Worm (Caenorhabditis elegans) whole organism, L3 larva: ENCODE results near the gene clec-215.

Source experiments
- ZK546.5 ChIP-seq: sonication (generic microtip); optimal IDR thresholded peaks from 2 replicates; lab custom pipeline; 2017; ENCODE audit warnings: missing biosample characterization, missing genetic modification characterization
- ceh-82 ChIP-seq: fragments of 150-350 bp; optimal IDR thresholded peaks from 2 replicates; lab custom pipeline; 2014; ENCODE audit warnings: missing biosample characterization, missing genetic modification characterization
- elt-2 ChIP-seq: sonication (generic microtip); optimal IDR thresholded peaks from 2 replicates; lab custom pipeline; 2016; ENCODE audit warnings: missing genetic modification reagents, mild to moderate bottlenecking, missing genetic modification characterization, missing compliant biosample characterization
- elt-3 ChIP-seq, 3 experiments: fragments of 150-350 bp in 1 of 3; sonication (generic microtip) in 2 of 3; optimal IDR thresholded peaks; 2 replicates in 2 of 3; 4 replicates in 1 of 3; lab custom pipeline; 2014 to 2017; ENCODE audit warnings: missing biosample characterization in 3 of 3, missing genetic modification characterization in 3 of 3
- jun-1 ChIP-seq: fragments of 150-350 bp; optimal IDR thresholded peaks from 2 replicates; lab custom pipeline; 2014; ENCODE audit warnings: missing biosample characterization, missing genetic modification reagents, missing genetic modification characterization
- nhr-28 ChIP-seq: fragments of 150-350 bp; optimal IDR thresholded peaks from 2 replicates; lab custom pipeline; 2014; ENCODE audit warnings: missing biosample characterization, missing genetic modification characterization
- nhr-77 ChIP-seq: fragments of 150-350 bp; optimal IDR thresholded peaks from 2 replicates; lab custom pipeline; 2014; ENCODE audit warnings: missing biosample characterization, missing genetic modification characterization
- pha-4 ChIP-seq: fragments of 150-350 bp; optimal IDR thresholded peaks from 2 replicates; lab custom pipeline; 2014; ENCODE audit warnings: missing biosample characterization, missing genetic modification reagents, missing genetic modification characterization
- pqm-1 ChIP-seq: fragments of 150-350 bp; optimal IDR thresholded peaks from 2 replicates; lab custom pipeline; 2017; ENCODE audit warnings: missing biosample characterization, missing genetic modification characterization, inconsistent platforms
- skn-1 ChIP-seq: fragments of 150-350 bp; optimal IDR thresholded peaks from 2 replicates; lab custom pipeline; 2014; ENCODE audit warnings: missing biosample characterization, missing genetic modification characterization
- snpc-4 ChIP-seq: fragments of 150-350 bp; optimal IDR thresholded peaks from 2 replicates; lab custom pipeline; 2014; ENCODE audit warnings: missing biosample characterization, missing genetic modification characterization
- zag-1 ChIP-seq: fragments of 150-350 bp; optimal IDR thresholded peaks from 2 replicates; lab custom pipeline; 2014; ENCODE audit warnings: missing biosample characterization, missing genetic modification characterization
- ztf-4 ChIP-seq: fragments of 150-350 bp; optimal IDR thresholded peaks from 2 replicates; lab custom pipeline; 2014; ENCODE audit warnings: missing biosample characterization, missing genetic modification characterization

- TF ChIP-seq skn-1 (tag; lab: Kevin White, UChicago) (no peak), nhr-28 (tag; lab: Kevin White, UChicago) (no peak), ceh-82 (no peak), ZK546.5 (tag; lab: Kevin White, UChicago) (no peak), jun-1 (tag; lab: Kevin White, UChicago) (no peak), ztf-4 (tag; lab: Kevin White, UChicago) (no peak), pqm-1 (tag; lab: Kevin White, UChicago) (no peak), nhr-77 (tag; lab: Kevin White, UChicago) (no peak), pha-4 (no peak), zag-1 (tag; lab: Kevin White, UChicago) (no peak), snpc-4 (tag; lab: Kevin White, UChicago) (no peak), elt-3 (tag; optimal IDR thresholded peaks at IDR 0.05; lab: Kevin White, UChicago) (no peak), elt-2 (tag; lab: Kevin White, UChicago) (no peak)
Measured at ce11 chrV:7643416-7643815, 31.3 kb downstream of the clec-215 start, which contains the start of gene F07C4.11.
